Worm (Caenorhabditis elegans) whole organism, midembryonic: Measurements from ENCODE around the gene athp-2.

Experiments
- T22C8.4 ChIP-seq: fragments of 200-800 bp; sonication (Bioruptor generic); IDR thresholded peaks from 2 replicates; pipeline ENCODE4 v1.3.6; 2022; ENCODE audit warnings: missing genetic modification characterization, missing compliant biosample characterization
- cog-1 ChIP-seq: sonication (generic microtip); optimal IDR thresholded peaks from 2 replicates; lab custom pipeline; 2016; ENCODE audit warnings: missing genetic modification characterization, missing compliant biosample characterization
- flt-1 ChIP-seq: fragments of 200-800 bp; sonication (Bioruptor generic); IDR thresholded peaks from 2 replicates; pipeline ENCODE4 v1.3.6; 2022; ENCODE audit warnings: missing genetic modification characterization, missing compliant biosample characterization
- klf-2 ChIP-seq: fragments of 200-800 bp; sonication (Bioruptor generic); conservative IDR thresholded peaks from 2 replicates; pipeline ENCODE4 v1.3.6; 2022; ENCODE audit warnings: missing genetic modification reagents, missing genetic modification characterization, missing compliant biosample characterization
- med-1 ChIP-seq: sonication (generic microtip); optimal IDR thresholded peaks from 2 replicates; lab custom pipeline; 2017; ENCODE audit warnings: missing genetic modification characterization, mild to moderate bottlenecking, missing compliant biosample characterization, antibody characterized with exemption, missing genetic modification reagents; ENCODE audit not compliant: insufficient read depth
- ref-1 ChIP-seq: fragments of 200-800 bp; sonication (Bioruptor generic); conservative IDR thresholded peaks from 2 replicates; pipeline ENCODE4 v1.3.6; 2022; ENCODE audit warnings: missing genetic modification reagents, missing genetic modification characterization, missing compliant biosample characterization
- tab-1 ChIP-seq: fragments of 200-800 bp; sonication (Bioruptor generic); IDR thresholded peaks from 2 replicates; pipeline ENCODE4 v1.3.6; 2022; ENCODE audit warnings: missing genetic modification characterization, missing compliant biosample characterization
- ztf-23 ChIP-seq: fragments of 200-800 bp; sonication (Bioruptor generic); IDR thresholded peaks from 2 replicates; pipeline ENCODE4 v1.3.6; 2022; ENCODE audit warnings: missing genetic modification reagents, missing genetic modification characterization, missing compliant biosample characterization
- ztf-29 ChIP-seq: fragments of 200-800 bp; sonication (Bioruptor generic); IDR thresholded peaks from 2 replicates; pipeline ENCODE4 v1.3.6; 2022; ENCODE audit warnings: missing genetic modification reagents, missing genetic modification characterization, missing compliant biosample characterization

Gene athp-2

ce11 chrII:4339882-4340281, at the start of gene athp-2:
Gene athp-2, plus strand, starts transcription at chrII:4340182.
- TF ChIP-seq flt-1 (GFP tag; lab: Robert Waterston, UW) (no peak), klf-2 (GFP tag; lab: Robert Waterston, UW) (no peak), ztf-29 (GFP tag; lab: Robert Waterston, UW) (no peak), T22C8.4 (GFP tag; lab: Robert Waterston, UW) (no peak)

- TF ChIP-seq klf-2 (GFP tag; lab: Robert Waterston, UW) = no peak
- TF ChIP-seq T22C8.4 (GFP tag; lab: Robert Waterston, UW) = no peak
- TF ChIP-seq cog-1 = no peak
- TF ChIP-seq tab-1 (GFP tag; lab: Robert Waterston, UW) = no peak
- no peak for TF ChIP-seq ref-1
- TF ChIP-seq ztf-23 = no peak
Observed at ce11 chrII:4291799-4292198, 48.2 kb upstream of the athp-2 start.

- TF ChIP-seq med-1 (GFP tag; lab: Kevin White, UChicago) (no peak), ztf-23 (no peak), klf-2 (GFP tag; lab: Robert Waterston, UW) (no peak), ztf-29 (GFP tag; lab: Robert Waterston, UW) (no peak)
Observed at ce11 chrII:4293027-4293522, 46.9 kb upstream of the athp-2 start.

- TF ChIP-seq ztf-29 (GFP tag; lab: Robert Waterston, UW) (no peak), flt-1 (GFP tag; lab: Robert Waterston, UW) (no peak), klf-2 (GFP tag; lab: Robert Waterston, UW) (no peak), ref-1 (no peak)
Observed at ce11 chrII:4294189-4294588, 45.8 kb upstream of the athp-2 start.

- no peak for TF ChIP-seq flt-1 (GFP tag; lab: Robert Waterston, UW)
- no peak for TF ChIP-seq T22C8.4 (GFP tag; lab: Robert Waterston, UW)
- TF ChIP-seq cog-1 = no peak
- TF ChIP-seq ztf-23 = no peak
- TF ChIP-seq ref-1 = no peak
- TF ChIP-seq klf-2 (GFP tag; lab: Robert Waterston, UW) = no peak
Observed at ce11 chrII:4294801-4295200, 45.2 kb upstream of the athp-2 start, which contains the start of gene rml-4. Gene rml-4, plus strand, starts transcription at chrII:4295101.

- TF ChIP-seq ztf-29 (GFP tag; lab: Robert Waterston, UW) = no peak
- no peak for TF ChIP-seq tab-1 (GFP tag; lab: Robert Waterston, UW)
- no peak for TF ChIP-seq flt-1 (GFP tag; lab: Robert Waterston, UW)
- no peak for TF ChIP-seq ref-1
- TF ChIP-seq cog-1 = no peak
- no peak for TF ChIP-seq T22C8.4 (GFP tag; lab: Robert Waterston, UW)
- TF ChIP-seq ztf-23 = no peak
- TF ChIP-seq klf-2 (GFP tag; lab: Robert Waterston, UW) = no peak
- no peak for TF ChIP-seq med-1 (GFP tag; lab: Kevin White, UChicago)
Observed at ce11 chrII:4297259-4297658, 42.7 kb upstream of the athp-2 start.

- TF ChIP-seq ztf-23 (peak; percentile 77), tab-1 (GFP tag; lab: Robert Waterston, UW) (no peak), ref-1 (no peak), klf-2 (GFP tag; lab: Robert Waterston, UW) (no peak), flt-1 (GFP tag; lab: Robert Waterston, UW) (peak; percentile 83), T22C8.4 (GFP tag; lab: Robert Waterston, UW) (0 out of 2 replicates have a peak, but pooled peaks have one; percentile 48), cog-1 (peak; percentile 25), ztf-29 (GFP tag; lab: Robert Waterston, UW) (no peak), med-1 (GFP tag; lab: Kevin White, UChicago) (no peak)
Observed at ce11 chrII:4299227-4299703, 40.7 kb upstream of the athp-2 start, which contains the start of gene sco-1. Gene sco-1, plus strand, starts transcription at chrII:4299653.

ce11 chrII:4301307-4301706, 38.7 kb upstream of the athp-2 start, which contains the start of gene gtf-2F1:
Gene gtf-2F1, plus strand, starts transcription at chrII:4301607.
- TF ChIP-seq T22C8.4 (GFP tag; lab: Robert Waterston, UW) (no peak), flt-1 (GFP tag; lab: Robert Waterston, UW) (no peak), tab-1 (GFP tag; lab: Robert Waterston, UW) (no peak), med-1 (GFP tag; lab: Kevin White, UChicago) (no peak), ztf-29 (GFP tag; lab: Robert Waterston, UW) (no peak), ztf-23 (no peak), ref-1 (no peak), cog-1 (no peak), klf-2 (GFP tag; lab: Robert Waterston, UW) (no peak)

- TF ChIP-seq flt-1 (GFP tag; lab: Robert Waterston, UW) (no peak), ztf-29 (GFP tag; lab: Robert Waterston, UW) (no peak), med-1 (GFP tag; lab: Kevin White, UChicago) (no peak), tab-1 (GFP tag; lab: Robert Waterston, UW) (no peak), cog-1 (no peak), T22C8.4 (GFP tag; lab: Robert Waterston, UW) (no peak), ztf-23 (no peak), ref-1 (no peak)
Observed at ce11 chrII:4306921-4307630, 32.9 kb upstream of the athp-2 start, which contains the start of gene Y52E8A.3. Gene Y52E8A.3, minus strand, starts transcription at chrII:4306971.

- 0 out of 2 replicates have a peak, but pooled peaks have one; percentile 11 for TF ChIP-seq ztf-23
Observed at ce11 chrII:4309112-4309511, 30.9 kb upstream of the athp-2 start.
